Fruit fly (Drosophila melanogaster) whole organism, embryonic: ENCODE measurements around the gene CG7656.

Experiments
- CG10979 ChIP-seq: fragments of 200-800 bp; sonication (Bioruptor generic); optimal IDR thresholded peaks from 2 replicates; lab custom pipeline; 2018; ENCODE audit warnings: missing biosample characterization, mild to moderate bottlenecking, missing genetic modification characterization, moderate library complexity
- CG11398 ChIP-seq: fragments of 200-800 bp; sonication (Bioruptor generic); optimal IDR thresholded peaks from 2 replicates; lab custom pipeline; 2016; ENCODE audit warnings: missing biosample characterization, missing genetic modification characterization
- CG12104 ChIP-seq: fragments of 200-800 bp; sonication (Bioruptor generic); optimal IDR thresholded peaks from 3 replicates; lab custom pipeline; 2016; ENCODE audit warnings: missing biosample characterization, missing genetic modification characterization
- CG12391 ChIP-seq: fragments of 200-800 bp; sonication (Bioruptor generic); optimal IDR thresholded peaks from 3 replicates; lab custom pipeline; 2018; ENCODE audit warnings: missing biosample characterization, mild to moderate bottlenecking, missing genetic modification characterization, moderate library complexity
- CG13775 ChIP-seq: fragments of 200-800 bp; sonication (Bioruptor generic); optimal IDR thresholded peaks from 3 replicates; lab custom pipeline; 2017; ENCODE audit warnings: missing biosample characterization, mild to moderate bottlenecking, missing genetic modification characterization
- CG15011 ChIP-seq: fragments of 200-800 bp; sonication (Bioruptor generic); optimal IDR thresholded peaks from 3 replicates; lab custom pipeline; 2018; ENCODE audit warnings: missing biosample characterization, mild to moderate bottlenecking, missing genetic modification characterization
- CG1529 ChIP-seq: fragments of 200-800 bp; sonication (Bioruptor generic); optimal IDR thresholded peaks from 3 replicates; lab custom pipeline; 2018; ENCODE audit warnings: missing biosample characterization, missing genetic modification characterization
- CG16779 ChIP-seq: fragments of 200-800 bp; sonication (Bioruptor generic); IDR thresholded peaks from 2 replicates; pipeline ENCODE4 v1.3.6; 2022; ENCODE audit warnings: missing biosample characterization, missing genetic modification characterization
- CG17359 ChIP-seq: fragments of 200-800 bp; sonication (Bioruptor generic); optimal IDR thresholded peaks from 3 replicates; lab custom pipeline; 2018; ENCODE audit warnings: missing biosample characterization, mild to moderate bottlenecking, missing genetic modification characterization, moderate library complexity
- CG17385 ChIP-seq: fragments of 200-800 bp; sonication (Bioruptor generic); optimal IDR thresholded peaks from 3 replicates; lab custom pipeline; 2018; ENCODE audit warnings: missing biosample characterization, mild to moderate bottlenecking, missing genetic modification characterization
- CG2678 ChIP-seq: fragments of 200-800 bp; sonication (Bioruptor generic); optimal IDR thresholded peaks from 3 replicates; lab custom pipeline; 2019; ENCODE audit warnings: missing biosample characterization, mild to moderate bottlenecking, missing genetic modification characterization, moderate library complexity
- CG30431 ChIP-seq: fragments of 200-800 bp; sonication (Bioruptor generic); optimal IDR thresholded peaks from 2 replicates; lab custom pipeline; 2017; ENCODE audit warnings: missing biosample characterization, missing genetic modification characterization
- CG3065 ChIP-seq: fragments of 200-800 bp; sonication (Bioruptor generic); optimal IDR thresholded peaks from 2 replicates; lab custom pipeline; 2016; ENCODE audit warnings: missing biosample characterization, missing genetic modification characterization
- CG3407 ChIP-seq: fragments of 200-800 bp; sonication (Bioruptor generic); optimal IDR thresholded peaks from 2 replicates; lab custom pipeline; 2018; ENCODE audit warnings: missing biosample characterization, mild to moderate bottlenecking, missing genetic modification characterization
- CG34376 ChIP-seq: fragments of 200-800 bp; sonication (Bioruptor generic); optimal IDR thresholded peaks from 2 replicates; lab custom pipeline; 2018; ENCODE audit warnings: missing biosample characterization, mild to moderate bottlenecking, missing genetic modification characterization
- CG4820 ChIP-seq: fragments of 200-800 bp; sonication (Bioruptor generic); optimal IDR thresholded peaks from 3 replicates; lab custom pipeline; 2016; ENCODE audit warnings: missing biosample characterization, missing genetic modification characterization
- CG6854 ChIP-seq: fragments of 200-800 bp; sonication (Bioruptor generic); optimal IDR thresholded peaks from 3 replicates; lab custom pipeline; 2017; ENCODE audit warnings: missing biosample characterization, mild to moderate bottlenecking, missing genetic modification characterization
- CG7745 ChIP-seq: fragments of 200-800 bp; sonication (Bioruptor generic); optimal IDR thresholded peaks from 2 replicates; lab custom pipeline; 2018; ENCODE audit warnings: missing biosample characterization, mild to moderate bottlenecking, missing genetic modification characterization, moderate library complexity
- Chrac-16 ChIP-seq: fragments of 200-800 bp; sonication (Bioruptor generic); optimal IDR thresholded peaks from 3 replicates; lab custom pipeline; 2016; ENCODE audit warnings: missing biosample characterization, missing genetic modification characterization
- CoRest ChIP-seq: fragments of 200-800 bp; sonication (Bioruptor generic); optimal IDR thresholded peaks from 3 replicates; lab custom pipeline; 2018; ENCODE audit warnings: missing biosample characterization, mild to moderate bottlenecking, missing genetic modification characterization, moderate library complexity
- D19B ChIP-seq: fragments of 200-800 bp; sonication (Bioruptor generic); optimal IDR thresholded peaks from 2 replicates; lab custom pipeline; 2017; ENCODE audit warnings: missing biosample characterization, mild to moderate bottlenecking, missing genetic modification characterization
- Fer3 ChIP-seq: fragments of 200-800 bp; sonication (Bioruptor generic); optimal IDR thresholded peaks from 2 replicates; lab custom pipeline; 2018; ENCODE audit warnings: missing biosample characterization, mild to moderate bottlenecking, missing genetic modification characterization, moderate library complexity
- H2.0 ChIP-seq: fragments of 200-800 bp; sonication (Bioruptor generic); IDR thresholded peaks from 2 replicates; pipeline ENCODE4 v1.3.6; 2022; ENCODE audit warnings: missing biosample characterization, missing genetic modification characterization
- HLH4C ChIP-seq: fragments of 200-800 bp; sonication (Bioruptor generic); IDR thresholded peaks from 3 replicates; pipeline ENCODE4 v1.3.6; 2022; ENCODE audit warnings: missing biosample characterization, missing genetic modification characterization; ENCODE audit not compliant: partially characterized antibody
- Hr3 ChIP-seq: fragments of 200-800 bp; sonication (Bioruptor generic); optimal IDR thresholded peaks from 3 replicates; lab custom pipeline; 2016; ENCODE audit warnings: missing biosample characterization, missing genetic modification characterization
- MBD-R2 ChIP-seq: fragments of 200-800 bp; sonication (Bioruptor generic); IDR thresholded peaks from 2 replicates; pipeline ENCODE4 v1.3.6; 2022; ENCODE audit warnings: missing biosample characterization, missing genetic modification characterization
- Med ChIP-seq: fragments of 200-800 bp; sonication (Bioruptor generic); peaks from one replicate; lab custom pipeline; 2016; ENCODE audit warnings: missing biosample characterization, missing genetic modification characterization, mild to moderate bottlenecking, inconsistent platforms, moderate library complexity
- Mrtf ChIP-seq: fragments of 200-800 bp; sonication (Bioruptor generic); IDR thresholded peaks from 3 replicates; pipeline ENCODE4 v1.3.6; 2022; ENCODE audit warnings: missing biosample characterization, missing genetic modification characterization
- Sin3A ChIP-seq: fragments of >200 bp; optimal IDR thresholded peaks from 2 replicates; lab custom pipeline; 2018
- Spps ChIP-seq: fragments of 200-800 bp; sonication (Bioruptor generic); optimal IDR thresholded peaks from 2 replicates; lab custom pipeline; 2018; ENCODE audit warnings: missing biosample characterization, mild to moderate bottlenecking, missing genetic modification characterization
- bab2 ChIP-seq: fragments of 200-800 bp; sonication (Bioruptor generic); optimal IDR thresholded peaks from 2 replicates; lab custom pipeline; 2016; ENCODE audit warnings: missing biosample characterization, missing genetic modification characterization
- bsh ChIP-seq, 2 experiments: fragments of 200-800 bp; sonication (Bioruptor generic); optimal IDR thresholded peaks; 2 replicates each; lab custom pipeline; 2017 to 2018; ENCODE audit warnings: mild to moderate bottlenecking in 2 of 2, missing biosample characterization in 2 of 2, missing genetic modification characterization in 2 of 2, moderate library complexity in 1 of 2
- ci ChIP-seq: fragments of 200-800 bp; sonication (Bioruptor generic); IDR thresholded peaks from 3 replicates; pipeline ENCODE4 v1.3.6; 2022; ENCODE audit warnings: missing biosample characterization, missing genetic modification characterization
- crol ChIP-seq: fragments of 200-800 bp; sonication (Bioruptor generic); IDR thresholded peaks from 2 replicates; pipeline ENCODE4 v1.3.6; 2022; ENCODE audit warnings: missing biosample characterization, missing genetic modification characterization
- dimm ChIP-seq: fragments of 200-800 bp; sonication (Bioruptor generic); IDR thresholded peaks from 2 replicates; pipeline ENCODE4 v1.3.6; 2022; ENCODE audit warnings: missing biosample characterization, missing genetic modification characterization
- gem ChIP-seq: fragments of 200-800 bp; sonication (Bioruptor generic); optimal IDR thresholded peaks from 2 replicates; lab custom pipeline; 2019; ENCODE audit warnings: missing biosample characterization, mild to moderate bottlenecking, missing genetic modification characterization, moderate library complexity
- h ChIP-seq: fragments of >200 bp; optimal IDR thresholded peaks from 2 replicates; lab custom pipeline; 2017
- kay ChIP-seq: fragments of 200-800 bp; sonication (Bioruptor generic); optimal IDR thresholded peaks from 2 replicates; lab custom pipeline; 2016; ENCODE audit warnings: missing biosample characterization, missing genetic modification characterization
- phol ChIP-seq: fragments of 200-800 bp; sonication (Bioruptor generic); optimal IDR thresholded peaks from 3 replicates; lab custom pipeline; 2018; ENCODE audit warnings: missing biosample characterization, mild to moderate bottlenecking, missing genetic modification characterization, moderate library complexity
- ranshi ChIP-seq: fragments of 200-800 bp; sonication (Bioruptor generic); IDR thresholded peaks from 2 replicates; pipeline ENCODE4 v1.3.6; 2022; ENCODE audit warnings: missing biosample characterization, missing genetic modification characterization
- row ChIP-seq: fragments of 200-800 bp; sonication (Bioruptor generic); IDR thresholded peaks from 3 replicates; pipeline ENCODE4 v1.3.6; 2022; ENCODE audit warnings: missing biosample characterization, missing genetic modification characterization
- sens ChIP-seq: fragments of 200-800 bp; sonication (Bioruptor generic); peaks from one replicate; lab custom pipeline; 2016; ENCODE audit warnings: missing biosample characterization, missing genetic modification characterization
- seq ChIP-seq: fragments of 200-800 bp; sonication (Bioruptor generic); IDR thresholded peaks from 2 replicates; pipeline ENCODE4 v1.3.6; 2022; ENCODE audit warnings: missing biosample characterization, missing genetic modification characterization
- shn ChIP-seq: fragments of 200-800 bp; sonication (Bioruptor generic); optimal IDR thresholded peaks from 3 replicates; lab custom pipeline; 2016; ENCODE audit warnings: missing biosample characterization, missing genetic modification characterization
- sisA ChIP-seq: fragments of 200-800 bp; sonication (Bioruptor generic); IDR thresholded peaks from 2 replicates; pipeline ENCODE4 v1.3.6; 2022; ENCODE audit warnings: missing biosample characterization, missing genetic modification characterization
- ssp ChIP-seq: fragments of 200-800 bp; sonication (Bioruptor generic); IDR thresholded peaks from 2 replicates; pipeline ENCODE4 v1.3.6; 2022; ENCODE audit warnings: missing biosample characterization, missing genetic modification characterization
- tin ChIP-seq: fragments of 200-800 bp; sonication (Bioruptor generic); optimal IDR thresholded peaks from 3 replicates; lab custom pipeline; 2016; ENCODE audit warnings: missing biosample characterization, missing genetic modification characterization
- zfh2 ChIP-seq: fragments of 200-800 bp; sonication (Bioruptor generic); optimal IDR thresholded peaks from 2 replicates; lab custom pipeline; 2016; ENCODE audit warnings: missing biosample characterization, missing genetic modification characterization

The CG7656 gene

dm6 chr3L:15610109-15610508, 22.1 kb upstream of the CG7656 start, which contains the start of gene CG7650 (continued):
- TF ChIP-seq CG12104 (no peak), CG2678 (tag; lab: Kevin White, UChicago) (no peak), Fer3 (no peak), CG34376 (no peak), h (no peak), CG15011 (no peak), CG1529 (GFP tag; lab: Kevin White, UChicago) (no peak), dimm (GFP tag; lab: Robert Waterston, UW) (no peak), gem (tag; lab: Kevin White, UChicago) (no peak), HLH4C (GFP tag; lab: Robert Waterston, UW) (peak; percentile 84), CG16779 (GFP tag; lab: Robert Waterston, UW) (no peak), MBD-R2 (GFP tag; lab: Robert Waterston, UW) (peak; percentile 68), tin (GFP tag; lab: Kevin White, UChicago) (no peak), Mrtf (GFP tag; lab: Robert Waterston, UW) (no peak), ssp (GFP tag; lab: Robert Waterston, UW) (no peak), CG7745 (tag; lab: Kevin White, UChicago) (peak; percentile 96), CoRest (tag; lab: Kevin White, UChicago) (no peak), CG4820 (GFP tag; lab: Kevin White, UChicago) (no peak), CG11398 (GFP tag; lab: Kevin White, UChicago) (no peak), sisA (GFP tag; lab: Robert Waterston, UW) (no peak), Sin3A (lab: Kevin White, UChicago) (no peak), zfh2 (GFP tag; lab: Kevin White, UChicago) (no peak), D19B (GFP tag; lab: Kevin White, UChicago) (no peak), H2.0 (GFP tag; lab: Robert Waterston, UW) (no peak)

- TF ChIP-seq CG3407 (GFP tag; lab: Kevin White, UChicago) (no peak), Med (GFP tag; lab: Kevin White, UChicago) (peak; percentile 51)
These were observed 17.0 kb upstream of the CG7656 start for dm6 chr3L:15604979-15605378.

- TF ChIP-seq bsh (GFP tag; optimal IDR thresholded peaks at IDR 0.05; lab: Kevin White, UChicago) (peak in 1 of 2 experiments; percentile 50), ranshi (GFP tag; lab: Robert Waterston, UW) (no peak), ci (0 out of 3 replicates have a peak, but pooled peaks have one; percentile 63), CG10979 (tag; lab: Kevin White, UChicago) (peak; percentile 11), seq (GFP tag; lab: Robert Waterston, UW) (0 out of 2 replicates have a peak, but pooled peaks have one; percentile 14), CG3065 (GFP tag; lab: Kevin White, UChicago) (no peak), Med (GFP tag; lab: Kevin White, UChicago) (peak; percentile 83), Hr3 (GFP tag; lab: Kevin White, UChicago) (no peak), CG6854 (GFP tag; lab: Kevin White, UChicago) (no peak), shn (no peak), CG17359 (peak; percentile 4), bab2 (peak; percentile 14), CG30431 (GFP tag; lab: Kevin White, UChicago) (no peak), Chrac-16 (GFP tag; lab: Kevin White, UChicago) (peak; percentile 1), sens (GFP tag; lab: Kevin White, UChicago) (peak; percentile 87), phol (peak; percentile 8), CG17385 (peak; percentile 10), kay (GFP tag; lab: Kevin White, UChicago) (peak; percentile 15), Spps (tag; lab: Kevin White, UChicago) (peak; percentile 11), row (GFP tag; lab: Robert Waterston, UW) (peak; percentile 43; the same call in 2 of the 3 replicates), CG13775 (GFP tag; lab: Kevin White, UChicago) (peak; percentile 10), crol (GFP tag; lab: Robert Waterston, UW) (0 out of 2 replicates have a peak, but pooled peaks have one; percentile 17), CG12391 (peak; percentile 21)
- TF ChIP-seq, all 482 proteins: peak for 17
These were observed 12.1 kb upstream of the CG7656 start for dm6 chr3L:15600051-15600450.
